Worm (Caenorhabditis elegans) whole organism, L2 larva: ENCODE results near the gene osm-11.

Source experiments
- F13H6.1 ChIP-seq: sonication (generic microtip); optimal IDR thresholded peaks from 2 replicates; lab custom pipeline; 2016; ENCODE audit warnings: missing genetic modification characterization, missing compliant biosample characterization
- R02D3.7 ChIP-seq: fragments of 150-350 bp; optimal IDR thresholded peaks from 2 replicates; lab custom pipeline; 2014; ENCODE audit warnings: missing biosample characterization, missing genetic modification characterization
- ama-1 ChIP-seq: fragments of 150-350 bp; optimal IDR thresholded peaks from 2 replicates; lab custom pipeline; 2018; ENCODE audit warnings: inconsistent platforms
- ceh-16 ChIP-seq: fragments of 150-350 bp; optimal IDR thresholded peaks from 2 replicates; lab custom pipeline; 2014; ENCODE audit warnings: missing biosample characterization, missing genetic modification characterization
- dmd-4 ChIP-seq: sonication (generic microtip); optimal IDR thresholded peaks from 2 replicates; lab custom pipeline; 2017; ENCODE audit warnings: missing biosample characterization, missing genetic modification characterization
- elt-3 ChIP-seq: sonication (generic microtip); optimal IDR thresholded peaks from 2 replicates; lab custom pipeline; 2017; ENCODE audit warnings: missing biosample characterization, missing genetic modification characterization
- fos-1 ChIP-seq: fragments of 150-350 bp; optimal IDR thresholded peaks from 2 replicates; lab custom pipeline; 2014; ENCODE audit warnings: missing biosample characterization, missing genetic modification characterization
- lin-13 ChIP-seq: fragments of 150-350 bp; optimal IDR thresholded peaks from 2 replicates; lab custom pipeline; 2014; ENCODE audit warnings: missing biosample characterization, missing genetic modification reagents, missing genetic modification characterization
- mdl-1 ChIP-seq, 2 experiments: fragments of 150-350 bp in 1 of 2; sonication (generic microtip) in 1 of 2; optimal IDR thresholded peaks; 2 replicates each; lab custom pipeline; 2017; ENCODE audit warnings: missing biosample characterization in 2 of 2, missing genetic modification characterization in 2 of 2
- nhr-12 ChIP-seq: fragments of 150-350 bp; optimal IDR thresholded peaks from 2 replicates; lab custom pipeline; 2014; ENCODE audit warnings: missing biosample characterization, missing genetic modification characterization
- nhr-23 ChIP-seq: fragments of 150-350 bp; optimal IDR thresholded peaks from 2 replicates; lab custom pipeline; 2014; ENCODE audit warnings: missing biosample characterization, missing genetic modification reagents, missing genetic modification characterization
- skn-1 ChIP-seq: sonication (generic microtip); optimal IDR thresholded peaks from 2 replicates; lab custom pipeline; 2017; ENCODE audit warnings: missing biosample characterization, missing genetic modification characterization
- sma-3 ChIP-seq: sonication (generic microtip); optimal IDR thresholded peaks from 2 replicates; lab custom pipeline; 2016; ENCODE audit warnings: missing genetic modification reagents, missing genetic modification characterization, missing compliant biosample characterization

DNA sequence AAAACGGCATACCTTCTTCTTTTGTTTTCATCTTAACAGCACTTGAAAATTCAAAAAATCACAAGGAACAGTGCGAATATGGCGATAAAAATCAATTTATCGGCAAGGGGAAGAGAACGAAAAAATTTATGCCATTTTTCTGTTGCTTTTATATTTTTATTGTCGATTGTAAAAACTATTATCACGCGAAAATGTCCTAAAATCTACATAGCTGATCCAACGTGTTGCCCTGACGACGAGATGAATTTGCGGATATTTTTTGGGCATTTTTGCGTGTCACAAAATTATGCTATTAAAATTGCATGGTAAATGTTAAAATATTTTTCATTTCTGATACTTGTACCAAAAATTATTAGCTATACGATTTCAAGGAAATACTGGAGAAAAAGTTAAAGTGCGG, 39.4 kb downstream of the osm-11 start, which contains the start of gene F10D7.4:
- TF ChIP-seq sma-3 (GFP tag; lab: Kevin White, UChicago) (no peak), mdl-1 (tag; optimal IDR thresholded peaks at IDR 0.05; lab: Kevin White, UChicago) (no peak), fos-1 (no peak), nhr-23 (tag; lab: Kevin White, UChicago) (no peak), lin-13 (no peak), dmd-4 (tag; lab: Kevin White, UChicago) (no peak), skn-1 (tag; lab: Kevin White, UChicago) (no peak), F13H6.1 (tag; lab: Kevin White, UChicago) (no peak), elt-3 (tag; lab: Kevin White, UChicago) (no peak), nhr-12 (tag; lab: Kevin White, UChicago) (no peak), ceh-16 (tag; lab: Kevin White, UChicago) (no peak), R02D3.7 (tag; lab: Kevin White, UChicago) (no peak), ama-1 (lab: Kevin White, UChicago) (no peak)
